Fruit fly (Drosophila melanogaster): ENCODE measurements around the gene CG4022.

CG4022 gene

DNA sequence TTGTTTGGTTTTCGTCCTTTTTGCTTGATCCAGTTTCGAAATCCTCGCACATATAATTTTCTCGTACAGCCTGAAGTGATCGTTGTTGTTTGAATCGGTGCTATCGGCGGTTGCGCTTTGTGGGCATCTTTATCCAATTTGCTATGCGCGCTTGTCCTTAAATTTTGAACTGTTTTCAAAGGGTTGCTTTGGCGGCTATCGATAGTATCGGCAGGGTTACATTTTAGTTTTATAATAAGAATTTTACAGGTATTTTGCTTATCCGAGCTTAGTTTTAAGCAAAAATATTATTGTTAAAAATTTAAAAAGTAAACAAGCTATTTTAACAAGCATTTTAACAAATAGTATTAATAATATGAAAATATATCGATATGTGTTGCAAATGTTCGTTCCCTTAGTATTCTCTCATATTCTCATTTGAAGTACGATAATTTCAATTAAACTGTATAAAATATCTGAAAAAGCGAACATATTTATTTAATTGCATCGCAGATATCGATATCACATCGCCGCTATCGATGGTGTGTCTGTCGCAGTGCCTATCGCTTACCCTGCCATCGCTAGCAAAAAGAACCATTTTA is 43.7 kb downstream of the CG4022 start, which contains the start of the genes Klp67A and CG4452:
Gene Klp67A (minus strand): TSS at position 197 of the 581 bp plus-strand sequence.
Gene CG4452 (plus strand): TSS at position 528 of the 581 bp plus-strand sequence.
- TF ChIP-seq Sin3A (optimal IDR thresholded peaks at IDR 0.05): no peak
- peak; percentile 70 for TF ChIP-seq psq (optimal IDR thresholded peaks at IDR 0.05)

DNA sequence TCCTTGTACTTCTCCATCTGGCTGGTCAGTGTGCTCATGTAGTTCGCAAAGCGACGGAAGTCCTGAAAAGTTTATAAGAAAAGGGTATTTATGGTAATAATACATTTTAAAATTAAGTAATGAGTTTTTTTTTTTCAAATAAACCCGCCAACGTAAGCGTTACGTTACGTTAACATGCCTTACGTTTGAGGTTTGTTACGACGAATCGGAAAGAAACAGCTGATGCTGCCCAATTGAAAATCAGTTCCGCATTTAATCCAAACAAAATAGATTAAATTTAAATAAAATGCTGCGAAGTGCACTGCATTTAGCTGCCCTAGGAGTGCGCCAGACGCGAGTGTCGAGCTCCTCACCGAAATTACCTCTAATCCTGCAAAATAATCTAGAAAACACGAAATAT is 46.5 kb downstream of the CG4022 start, which contains the start of gene mRRF1:
Gene mRRF1 (plus strand): TSS at position 220 of the 400 bp plus-strand sequence.
- TF ChIP-seq Sin3A (optimal IDR thresholded peaks at IDR 0.05) (no peak), ttk (optimal IDR thresholded peaks at IDR 0.05) (no peak)

- TF ChIP-seq Myc (optimal IDR thresholded peaks at IDR 0.05) (no peak), insv (optimal IDR thresholded peaks at IDR 0.05) (no peak), psq (optimal IDR thresholded peaks at IDR 0.05) (no peak), h (optimal IDR thresholded peaks at IDR 0.05) (no peak), ttk (optimal IDR thresholded peaks at IDR 0.05) (no peak), Sin3A (optimal IDR thresholded peaks at IDR 0.05) (no peak)
Observed at dm6 chr3L:9361894-9362293, 48.7 kb downstream of the CG4022 start, which contains the start of gene CG34456. TSS of gene CG34456 (plus strand) at chr3L:9362108.

DNA sequence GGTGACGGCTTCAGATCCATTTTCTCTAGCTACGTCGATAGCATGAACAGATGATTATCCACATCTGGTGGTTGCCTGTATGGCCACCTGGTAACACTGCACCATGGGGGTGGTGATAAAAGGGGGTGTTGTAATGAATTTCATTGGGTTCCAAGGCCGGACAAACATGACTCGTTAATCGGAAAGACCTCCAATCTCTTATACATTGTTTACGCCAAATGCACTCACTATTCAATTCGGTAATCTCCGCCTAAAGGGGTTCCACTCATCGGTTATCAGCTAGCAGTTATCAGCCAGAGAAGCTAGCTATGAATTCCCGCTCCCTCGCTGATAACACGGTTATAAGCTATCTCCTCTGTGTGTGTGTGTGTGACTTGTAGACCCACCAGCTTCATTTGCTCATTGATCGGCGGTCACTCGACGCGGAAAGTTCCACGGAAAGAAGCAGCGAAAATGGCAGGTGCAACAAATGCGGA is 50.4 kb downstream of the CG4022 start, which contains the start of gene Pdxk:
Gene Pdxk (plus strand): TSS at position 100 of the 476 bp plus-strand sequence.
- TF ChIP-seq h (optimal IDR thresholded peaks at IDR 0.05): no peak
- TF ChIP-seq Myc (optimal IDR thresholded peaks at IDR 0.05): no peak
- no peak for TF ChIP-seq ttk (optimal IDR thresholded peaks at IDR 0.05)
- no peak for TF ChIP-seq insv (optimal IDR thresholded peaks at IDR 0.05)
- no peak for TF ChIP-seq Sin3A (optimal IDR thresholded peaks at IDR 0.05)
- no peak for TF ChIP-seq psq (optimal IDR thresholded peaks at IDR 0.05)

DNA sequence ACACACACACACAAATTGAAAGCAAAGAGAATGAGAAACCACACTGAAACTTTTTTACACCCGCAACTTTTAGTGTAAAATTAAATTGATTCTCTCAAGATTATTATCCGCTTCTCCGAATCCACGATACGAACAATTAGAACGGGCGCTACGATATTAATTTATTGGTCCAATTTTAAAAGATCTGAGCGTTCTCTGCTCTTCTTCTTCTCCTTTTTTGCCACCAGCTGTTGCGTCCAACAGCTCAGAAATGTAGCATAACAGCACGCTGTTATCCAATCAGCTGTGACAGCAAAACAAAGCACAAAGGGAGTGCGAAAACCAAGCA is 52.0 kb downstream of the CG4022 start, which contains the start of the genes UGP and Svip:
Gene UGP (minus strand): TSS at position 223 of the 328 bp plus-strand sequence.
Gene Svip (plus strand): TSS at position 287 of the 328 bp plus-strand sequence.
- TF ChIP-seq h (optimal IDR thresholded peaks at IDR 0.05) (no peak), Myc (optimal IDR thresholded peaks at IDR 0.05) (no peak), psq (optimal IDR thresholded peaks at IDR 0.05) (no peak)

- TF ChIP-seq ttk (optimal IDR thresholded peaks at IDR 0.05): no peak
- TF ChIP-seq insv (optimal IDR thresholded peaks at IDR 0.05): no peak
- TF ChIP-seq Myc (optimal IDR thresholded peaks at IDR 0.05): no peak
Observed at dm6 chr3L:9357830-9358712, 52.6 kb downstream of the CG4022 start.

All from Kc167 (cell line).